Comparison of ENCODE assay signal across 1 fruit fly cellular context in genomic region chr2L:1433732-1434131, dm6.
TF ChIP-seq lines count a peak whose summit lies in the region.

No protein-coding gene starts in this region.

TF ChIP-seq in whole organism, embryonic, 481 proteins besides CTCF, POLR2A, EP300 and RAD21 (continued from another document):
- peak; percentile 78 for TF ChIP-seq CG9437 (GFP tag; optimal IDR thresholded peaks at IDR 0.05; lab: Kevin White, UChicago)
- TF ChIP-seq toy (GFP tag; IDR thresholded peaks at IDR 0.05; lab: Robert Waterston, UW): peak; percentile 54; the same call in 1 of the 2 replicates
- no peak for TF ChIP-seq wek (GFP tag; optimal IDR thresholded peaks at IDR 0.05; lab: Kevin White, UChicago)
- no peak for TF ChIP-seq onecut (GFP tag; IDR thresholded peaks at IDR 0.05; lab: Robert Waterston, UW)
- peak; percentile 92 for TF ChIP-seq Asciz (GFP tag; optimal IDR thresholded peaks at IDR 0.05; lab: Kevin White, UChicago)
- no peak for TF ChIP-seq sim (GFP tag; IDR thresholded peaks at IDR 0.05; lab: Robert Waterston, UW)
- TF ChIP-seq Scr (GFP tag; IDR thresholded peaks at IDR 0.05; lab: Robert Waterston, UW; ENCODE audit: partially characterized antibody): no peak
- no peak for TF ChIP-seq hth (optimal IDR thresholded peaks at IDR 0.05; lab: Kevin White, UChicago)
- TF ChIP-seq pb (GFP tag; optimal IDR thresholded peaks at IDR 0.05; lab: Kevin White, UChicago): peak; percentile 31
- TF ChIP-seq zfh2 (GFP tag; optimal IDR thresholded peaks at IDR 0.05; lab: Kevin White, UChicago): peak; percentile 11
- TF ChIP-seq CG12155 (GFP tag; optimal IDR thresholded peaks at IDR 0.05; lab: Kevin White, UChicago): no peak
- peak; percentile 94 for TF ChIP-seq CG5953 (GFP tag; IDR thresholded peaks at IDR 0.05; lab: Robert Waterston, UW)
- TF ChIP-seq dati (GFP tag; IDR thresholded peaks at IDR 0.05; lab: Robert Waterston, UW): peak; percentile 86
- peak; percentile 93 for TF ChIP-seq Mes4 (GFP tag; optimal IDR thresholded peaks at IDR 0.05; lab: Kevin White, UChicago)
- no peak for TF ChIP-seq CG34376 (GFP tag; optimal IDR thresholded peaks at IDR 0.05; lab: Kevin White, UChicago)
- TF ChIP-seq gro (GFP tag; optimal IDR thresholded peaks at IDR 0.05; lab: Kevin White, UChicago): no peak
- TF ChIP-seq H2.0 (GFP tag; IDR thresholded peaks at IDR 0.05; lab: Robert Waterston, UW): no peak
- TF ChIP-seq CG3281 (GFP tag; optimal IDR thresholded peaks at IDR 0.05; lab: Kevin White, UChicago): peak; percentile 65
- peak; percentile 91 to 97 for TF ChIP-seq chif (GFP tag; optimal IDR thresholded peaks at IDR 0.05; lab: Kevin White, UChicago)
- TF ChIP-seq CG18262 (tag; optimal IDR thresholded peaks at IDR 0.05; lab: Kevin White, UChicago): peak; percentile 92
- TF ChIP-seq Hr39 (optimal IDR thresholded peaks at IDR 0.05; lab: Kevin White, UChicago): no peak
- peak; percentile 96 for TF ChIP-seq ATbp (GFP tag; optimal IDR thresholded peaks at IDR 0.05; lab: Kevin White, UChicago)
- TF ChIP-seq CG15696 (tag; optimal IDR thresholded peaks at IDR 0.05; lab: Kevin White, UChicago): peak; percentile 84
- TF ChIP-seq B-H1 (GFP tag; IDR thresholded peaks at IDR 0.05; lab: Robert Waterston, UW): peak; percentile 91
- TF ChIP-seq CG6654 (GFP tag; optimal IDR thresholded peaks at IDR 0.05; lab: Kevin White, UChicago): peak; percentile 84
- peak; percentile 54 for TF ChIP-seq CG10543 (GFP tag; optimal IDR thresholded peaks at IDR 0.05; lab: Kevin White, UChicago)
- no peak for TF ChIP-seq Lpt (GFP tag; optimal IDR thresholded peaks at IDR 0.05; lab: Kevin White, UChicago)
- no peak for TF ChIP-seq NfI (GFP tag; optimal IDR thresholded peaks at IDR 0.05; lab: Kevin White, UChicago)
- peak; percentile 87 for TF ChIP-seq CG4328 (GFP tag; optimal IDR thresholded peaks at IDR 0.05; lab: Kevin White, UChicago)
- TF ChIP-seq pum (GFP tag; optimal IDR thresholded peaks at IDR 0.05; lab: Kevin White, UChicago): peak; percentile 47
- no peak for TF ChIP-seq CG7745 (tag; optimal IDR thresholded peaks at IDR 0.05; lab: Kevin White, UChicago)
- TF ChIP-seq CG11247 (GFP tag; IDR thresholded peaks at IDR 0.05; lab: Robert Waterston, UW): no peak
- TF ChIP-seq cas (GFP tag; IDR thresholded peaks at IDR 0.05; lab: Robert Waterston, UW): no peak
- TF ChIP-seq CG9797 (GFP tag; optimal IDR thresholded peaks at IDR 0.05; lab: Kevin White, UChicago): peak; percentile 16
- TF ChIP-seq bsh (GFP tag; optimal IDR thresholded peaks at IDR 0.05; lab: Kevin White, UChicago): no peak
- TF ChIP-seq abd-A (tag; optimal IDR thresholded peaks at IDR 0.05; lab: Kevin White, UChicago): peak; percentile 3
- peak; percentile 90 for TF ChIP-seq CG10979 (tag; optimal IDR thresholded peaks at IDR 0.05; lab: Kevin White, UChicago)
- TF ChIP-seq D (optimal IDR thresholded peaks at IDR 0.05; lab: Kevin White, UChicago): no peak
- TF ChIP-seq D (GFP tag; optimal IDR thresholded peaks at IDR 0.05; lab: Kevin White, UChicago): peak; percentile 94
- TF ChIP-seq CG8924 (tag; optimal IDR thresholded peaks at IDR 0.05; lab: Kevin White, UChicago): peak; percentile 91
- peak; percentile 96 for TF ChIP-seq CG34422 (GFP tag; IDR thresholded peaks at IDR 0.05; lab: Robert Waterston, UW)
- peak; percentile 69 for TF ChIP-seq CG7839 (tag; optimal IDR thresholded peaks at IDR 0.05; lab: Kevin White, UChicago)
- TF ChIP-seq cg (GFP tag; optimal IDR thresholded peaks at IDR 0.05; lab: Kevin White, UChicago): no peak
- TF ChIP-seq grau (tag; optimal IDR thresholded peaks at IDR 0.05; lab: Kevin White, UChicago): no peak
- TF ChIP-seq stwl (tag; optimal IDR thresholded peaks at IDR 0.05; lab: Kevin White, UChicago): peak; percentile 26
- peak; percentile 92 for TF ChIP-seq CG12071 (GFP tag; optimal IDR thresholded peaks at IDR 0.05; lab: Kevin White, UChicago)
- no peak for TF ChIP-seq CG10431 (GFP tag; optimal IDR thresholded peaks at IDR 0.05; lab: Kevin White, UChicago)
- no peak for TF ChIP-seq Eip74EF (GFP tag; optimal IDR thresholded peaks at IDR 0.05; lab: Kevin White, UChicago)
- TF ChIP-seq CG30020 (tag; optimal IDR thresholded peaks at IDR 0.05; lab: Kevin White, UChicago): peak; percentile 43
- TF ChIP-seq Hr78 (GFP tag; optimal IDR thresholded peaks at IDR 0.05; lab: Kevin White, UChicago): peak in 1 of 2 experiments; percentile 42
- peak; percentile 87 for TF ChIP-seq CG14710 (tag; optimal IDR thresholded peaks at IDR 0.05; lab: Kevin White, UChicago)
- TF ChIP-seq fu2 (GFP tag; optimal IDR thresholded peaks at IDR 0.05; lab: Kevin White, UChicago): peak; percentile 72
- TF ChIP-seq Atf-2 (GFP tag; optimal IDR thresholded peaks at IDR 0.05; lab: Kevin White, UChicago): peak; percentile 90
- TF ChIP-seq nau (GFP tag; optimal IDR thresholded peaks at IDR 0.05; lab: Kevin White, UChicago): peak; percentile 92
- TF ChIP-seq knrl (GFP tag; IDR thresholded peaks at IDR 0.05; lab: Robert Waterston, UW; ENCODE audit: partially characterized antibody): no peak
- TF ChIP-seq Usf (GFP tag; optimal IDR thresholded peaks at IDR 0.05; lab: Kevin White, UChicago): no peak
- TF ChIP-seq Deaf1 (tag; optimal IDR thresholded peaks at IDR 0.05; lab: Kevin White, UChicago): no peak
- TF ChIP-seq CG13287 (GFP tag; IDR thresholded peaks at IDR 0.05; lab: Robert Waterston, UW; ENCODE audit: partially characterized antibody): no peak
- no peak for TF ChIP-seq CG14965 (GFP tag; optimal IDR thresholded peaks at IDR 0.05; lab: Kevin White, UChicago; ENCODE audit: borderline replicate concordance)
- TF ChIP-seq ap (GFP tag; IDR thresholded peaks at IDR 0.05; lab: Robert Waterston, UW): peak; percentile 93
- TF ChIP-seq esg (GFP tag; conservative IDR thresholded peaks at IDR 0.05; lab: Robert Waterston, UW): peak; percentile 61
- peak; percentile 78 for TF ChIP-seq CG12942 (GFP tag; optimal IDR thresholded peaks at IDR 0.05; lab: Kevin White, UChicago)
- TF ChIP-seq Blimp-1 (GFP tag; optimal IDR thresholded peaks at IDR 0.05; lab: Kevin White, UChicago): peak; percentile 94
- no peak for TF ChIP-seq Nf-YA (GFP tag; IDR thresholded peaks at IDR 0.05; lab: Robert Waterston, UW)
- TF ChIP-seq sd (tag; optimal IDR thresholded peaks at IDR 0.05; lab: Kevin White, UChicago): no peak
- TF ChIP-seq fd102C (GFP tag; optimal IDR thresholded peaks at IDR 0.05; lab: Kevin White, UChicago): no peak
- TF ChIP-seq CG12236 (GFP tag; optimal IDR thresholded peaks at IDR 0.05; lab: Kevin White, UChicago): peak; percentile 78
- peak; percentile 37; the same call in 1 of the 2 replicates for TF ChIP-seq seq (GFP tag; IDR thresholded peaks at IDR 0.05; lab: Robert Waterston, UW)
- no peak for TF ChIP-seq CG11560 (tag; IDR thresholded peaks at IDR 0.05; lab: Robert Waterston, UW)
- TF ChIP-seq CG10565 (GFP tag; optimal IDR thresholded peaks at IDR 0.05; lab: Kevin White, UChicago): no peak
- peak; percentile 89 for TF ChIP-seq p53 (GFP tag; optimal IDR thresholded peaks at IDR 0.05; lab: Kevin White, UChicago)
- no peak for TF ChIP-seq lbe (GFP tag; optimal IDR thresholded peaks at IDR 0.05; lab: Kevin White, UChicago)
- TF ChIP-seq Ssrp (tag; optimal IDR thresholded peaks at IDR 0.05; lab: Kevin White, UChicago): no peak
- TF ChIP-seq CG43689 (GFP tag; IDR thresholded peaks at IDR 0.05; lab: Robert Waterston, UW): peak; percentile 76
- peak; percentile 66 for TF ChIP-seq gsb (GFP tag; IDR thresholded peaks at IDR 0.05; lab: Robert Waterston, UW)
- TF ChIP-seq Lhr (GFP tag; optimal IDR thresholded peaks at IDR 0.05; lab: Kevin White, UChicago): peak; percentile 38
- TF ChIP-seq CG8944 (GFP tag; optimal IDR thresholded peaks at IDR 0.05; lab: Kevin White, UChicago): peak; percentile 96
- TF ChIP-seq CG14667 (GFP tag; IDR thresholded peaks at IDR 0.05; lab: Robert Waterston, UW): peak; percentile 91
- TF ChIP-seq CG10462 (GFP tag; optimal IDR thresholded peaks at IDR 0.05; lab: Kevin White, UChicago): peak; percentile 93
- TF ChIP-seq CG4424 (GFP tag; optimal IDR thresholded peaks at IDR 0.05; lab: Kevin White, UChicago): peak; percentile 96
- TF ChIP-seq tll (GFP tag; optimal IDR thresholded peaks at IDR 0.05; lab: Kevin White, UChicago): no peak
- peak; percentile 20 for TF ChIP-seq zf30C (GFP tag; optimal IDR thresholded peaks at IDR 0.05; lab: Kevin White, UChicago)
- no peak for TF ChIP-seq CG42726 (GFP tag; IDR thresholded peaks at IDR 0.05; lab: Robert Waterston, UW; ENCODE audit: partially characterized antibody)
- TF ChIP-seq Stat92E (GFP tag; optimal IDR thresholded peaks at IDR 0.05; lab: Kevin White, UChicago): no peak
- no peak for TF ChIP-seq CG13775 (GFP tag; optimal IDR thresholded peaks at IDR 0.05; lab: Kevin White, UChicago)
- peak; percentile 87 for TF ChIP-seq Antp (GFP tag; optimal IDR thresholded peaks at IDR 0.05; lab: Kevin White, UChicago)
- no peak for TF ChIP-seq Elba2 (GFP tag; optimal IDR thresholded peaks at IDR 0.05; lab: Kevin White, UChicago)
- TF ChIP-seq CG4282 (GFP tag; optimal IDR thresholded peaks at IDR 0.05; lab: Kevin White, UChicago): no peak
- TF ChIP-seq Six4 (GFP tag; optimal IDR thresholded peaks at IDR 0.05; lab: Kevin White, UChicago): peak; percentile 94
- peak; percentile 63 for TF ChIP-seq CG17912 (GFP tag; optimal IDR thresholded peaks at IDR 0.05; lab: Kevin White, UChicago)
- peak; percentile 43 for TF ChIP-seq CG4707 (GFP tag; optimal IDR thresholded peaks at IDR 0.05; lab: Kevin White, UChicago)
- peak; percentile 77 for TF ChIP-seq Rx (GFP tag; IDR thresholded peaks at IDR 0.05; lab: Robert Waterston, UW)
- TF ChIP-seq CG11085 (GFP tag; IDR thresholded peaks at IDR 0.05; lab: Robert Waterston, UW): peak; percentile 74
- peak; percentile 49 for TF ChIP-seq repo (GFP tag; optimal IDR thresholded peaks at IDR 0.05; lab: Kevin White, UChicago)
- no peak for TF ChIP-seq oc (tag; optimal IDR thresholded peaks at IDR 0.05; lab: Kevin White, UChicago)
- TF ChIP-seq danr (GFP tag; IDR thresholded peaks at IDR 0.05; lab: Robert Waterston, UW): peak; percentile 82
- TF ChIP-seq az2 (GFP tag; optimal IDR thresholded peaks at IDR 0.05; lab: Kevin White, UChicago): peak; percentile 62
- peak; percentile 87 for TF ChIP-seq C15 (GFP tag; IDR thresholded peaks at IDR 0.05; lab: Robert Waterston, UW)
- TF ChIP-seq Chrac-16 (GFP tag; optimal IDR thresholded peaks at IDR 0.05; lab: Kevin White, UChicago): peak; percentile 92
- peak; percentile 79; the same call in 2 of the 3 replicates for TF ChIP-seq CG6175 (GFP tag; IDR thresholded peaks at IDR 0.05; lab: Robert Waterston, UW)
- peak; percentile 98 for TF ChIP-seq CG1603 (tag; optimal IDR thresholded peaks at IDR 0.05; lab: Kevin White, UChicago)
- peak; percentile 82 for TF ChIP-seq CG32532 (GFP tag; IDR thresholded peaks at IDR 0.05; lab: Robert Waterston, UW)
- peak; percentile 96 for TF ChIP-seq Xrp1 (GFP tag; IDR thresholded peaks at IDR 0.05; lab: Robert Waterston, UW)
- no peak for TF ChIP-seq B-H2 (GFP tag; optimal IDR thresholded peaks at IDR 0.05; lab: Kevin White, UChicago)
- peak; percentile 59 for TF ChIP-seq CG6683 (GFP tag; optimal IDR thresholded peaks at IDR 0.05; lab: Kevin White, UChicago)
TF ChIP-seq in whole organism, embryonic: peak in this region for 295.
